Worm (Caenorhabditis elegans) whole organism, L1 larva: ENCODE data around the gene srh-220.
A peak's percentile ranks its signal among the peaks of the same experiment; 100 is the strongest.

Experiments
- alr-1 ChIP-seq: fragments of 200-800 bp; sonication (Bioruptor generic); optimal IDR thresholded peaks from 2 replicates; lab custom pipeline; 2018; ENCODE audit warnings: borderline replicate concordance, mild to moderate bottlenecking, missing genetic modification characterization, missing compliant biosample characterization
- ama-1 ChIP-seq: fragments of 150-350 bp; optimal IDR thresholded peaks from 2 replicates; lab custom pipeline; 2014
- ceh-63 ChIP-seq: fragments of 200-800 bp; sonication (Bioruptor generic); optimal IDR thresholded peaks from 2 replicates; lab custom pipeline; 2018; ENCODE audit warnings: mild to moderate bottlenecking, missing genetic modification characterization, missing compliant biosample characterization
- ceh-8 ChIP-seq: fragments of 200-800 bp; sonication (Bioruptor generic); optimal IDR thresholded peaks from 2 replicates; lab custom pipeline; 2018; ENCODE audit warnings: mild to moderate bottlenecking, missing genetic modification characterization, moderate library complexity, missing compliant biosample characterization
- ceh-88 ChIP-seq: fragments of 200-800 bp; sonication (Bioruptor generic); IDR thresholded peaks from 2 replicates; pipeline ENCODE4 v1.3.6; 2022; ENCODE audit warnings: missing genetic modification characterization, missing compliant biosample characterization
- ces-1 ChIP-seq: fragments of 150-350 bp; optimal IDR thresholded peaks from 2 replicates; lab custom pipeline; 2014; ENCODE audit warnings: missing biosample characterization, missing genetic modification reagents, missing genetic modification characterization
- efl-1 ChIP-seq, 4 experiments: fragments of 150-350 bp; optimal IDR thresholded peaks in 3 of 4; peaks in 1 of 4; 1 replicate in 1 of 4; 2 replicates in 3 of 4; lab custom pipeline; 2014; ENCODE audit warnings: missing biosample characterization in 2 of 4, missing genetic modification characterization in 2 of 4, missing genetic modification reagents in 2 of 4
- efl-3 ChIP-seq: fragments of 200-800 bp; sonication (Bioruptor generic); optimal IDR thresholded peaks from 2 replicates; lab custom pipeline; 2018; ENCODE audit warnings: mild to moderate bottlenecking, missing genetic modification characterization, missing compliant biosample characterization
- egl-13 ChIP-seq: sonication (generic microtip); optimal IDR thresholded peaks from 2 replicates; lab custom pipeline; 2016; ENCODE audit warnings: missing genotype, missing genetic modification reagents, missing genetic modification characterization, missing compliant biosample characterization
- elt-2 ChIP-seq: sonication (generic microtip); optimal IDR thresholded peaks from 2 replicates; lab custom pipeline; 2016; ENCODE audit warnings: missing genetic modification characterization, mild to moderate bottlenecking, inconsistent platforms, missing compliant biosample characterization, missing genetic modification reagents
- elt-3 ChIP-seq, 6 experiments: fragments of 150-350 bp in 1 of 6; sonication (generic microtip); optimal IDR thresholded peaks; 2 replicates each; lab custom pipeline; 2017 to 2018; ENCODE audit warnings: missing biosample characterization in 6 of 6, missing genetic modification characterization in 6 of 6, inconsistent platforms in 1 of 6
- ets-5 ChIP-seq: fragments of 200-800 bp; sonication (Bioruptor generic); IDR thresholded peaks from 2 replicates; pipeline ENCODE4 v1.3.6; 2022; ENCODE audit warnings: missing genetic modification characterization, missing compliant biosample characterization
- fkh-10 ChIP-seq: sonication (generic microtip); optimal IDR thresholded peaks from 2 replicates; lab custom pipeline; 2017; ENCODE audit warnings: missing biosample characterization, missing genetic modification reagents, missing genetic modification characterization
- fkh-8 ChIP-seq: sonication (generic microtip); optimal IDR thresholded peaks from 2 replicates; lab custom pipeline; 2016; ENCODE audit warnings: mild to moderate bottlenecking, missing genetic modification characterization, missing compliant biosample characterization
- grh-1 ChIP-seq: fragments of 200-800 bp; sonication (Bioruptor generic); IDR thresholded peaks from 2 replicates; pipeline ENCODE4 v1.3.6; 2022; ENCODE audit warnings: missing genetic modification reagents, missing genetic modification characterization, missing compliant biosample characterization
- hlh-4 ChIP-seq: sonication (generic microtip); optimal IDR thresholded peaks from 2 replicates; lab custom pipeline; 2016; ENCODE audit warnings: mild to moderate bottlenecking, missing genetic modification characterization, missing compliant biosample characterization
- hpl-2 ChIP-seq: fragments of 150-350 bp; optimal IDR thresholded peaks from 2 replicates; lab custom pipeline; 2014; ENCODE audit warnings: missing biosample characterization, missing genetic modification reagents, missing genetic modification characterization
- irx-1 ChIP-seq: sonication (generic microtip); optimal IDR thresholded peaks from 2 replicates; lab custom pipeline; 2016; ENCODE audit warnings: missing genetic modification characterization, missing compliant biosample characterization
- jun-1 ChIP-seq: fragments of 150-350 bp; optimal IDR thresholded peaks from 2 replicates; lab custom pipeline; 2014; ENCODE audit warnings: missing biosample characterization, missing genetic modification reagents, missing genetic modification characterization
- lin-14 ChIP-seq: fragments of 200-800 bp; sonication (Bioruptor generic); optimal IDR thresholded peaks from 2 replicates; lab custom pipeline; 2018; ENCODE audit warnings: mild to moderate bottlenecking, missing genetic modification characterization, moderate library complexity, missing compliant biosample characterization
- lin-15B ChIP-seq: fragments of 150-350 bp; sonication (generic microtip); optimal IDR thresholded peaks from 3 replicates; lab custom pipeline; 2014; ENCODE audit warnings: missing biosample characterization, missing genetic modification characterization
- lin-39 ChIP-seq: fragments of 150-350 bp; optimal IDR thresholded peaks from 2 replicates; lab custom pipeline; 2014; ENCODE audit warnings: missing biosample characterization, missing genetic modification reagents, missing genetic modification characterization
- lir-3 ChIP-seq: sonication (generic microtip); optimal IDR thresholded peaks from 2 replicates; lab custom pipeline; 2016; ENCODE audit warnings: mild to moderate bottlenecking, missing genetic modification characterization, moderate library complexity, missing compliant biosample characterization; ENCODE audit not compliant: poor library complexity
- lsy-2 ChIP-seq, 2 experiments: fragments of 150-350 bp; optimal IDR thresholded peaks; 2 replicates each; lab custom pipeline; 2014; ENCODE audit warnings: missing biosample characterization in 2 of 2, missing genetic modification characterization in 2 of 2
- mef-2 ChIP-seq: fragments of 150-350 bp; optimal IDR thresholded peaks from 2 replicates; lab custom pipeline; 2014; ENCODE audit warnings: missing biosample characterization, missing genetic modification characterization
- mep-1 ChIP-seq: fragments of 150-350 bp; optimal IDR thresholded peaks from 2 replicates; lab custom pipeline; 2014; ENCODE audit warnings: missing biosample characterization, missing genetic modification characterization
- nhr-11 ChIP-seq: fragments of 150-350 bp; optimal IDR thresholded peaks from 2 replicates; lab custom pipeline; 2014; ENCODE audit warnings: missing biosample characterization, missing genetic modification characterization
- nhr-12 ChIP-seq: sonication (generic microtip); optimal IDR thresholded peaks from 2 replicates; lab custom pipeline; 2017; ENCODE audit warnings: missing biosample characterization, missing genetic modification characterization
- nhr-19 ChIP-seq: fragments of 200-800 bp; sonication (Bioruptor generic); conservative IDR thresholded peaks from 2 replicates; pipeline ENCODE4 v1.3.6; 2022; ENCODE audit warnings: missing genetic modification characterization, missing compliant biosample characterization
- nhr-237 ChIP-seq: fragments of 150-350 bp; optimal IDR thresholded peaks from 2 replicates; lab custom pipeline; 2014; ENCODE audit warnings: missing biosample characterization, missing genetic modification characterization
- nhr-77 ChIP-seq: fragments of 150-350 bp; optimal IDR thresholded peaks from 2 replicates; lab custom pipeline; 2014; ENCODE audit warnings: missing biosample characterization, missing genetic modification characterization
- nhr-84 ChIP-seq: sonication (generic microtip); optimal IDR thresholded peaks from 2 replicates; lab custom pipeline; 2017; ENCODE audit warnings: missing biosample characterization, missing genetic modification characterization
- pag-3 ChIP-seq: sonication (generic microtip); optimal IDR thresholded peaks from 2 replicates; lab custom pipeline; 2017; ENCODE audit warnings: missing genetic modification characterization, mild to moderate bottlenecking, missing compliant biosample characterization, antibody characterized with exemption, borderline replicate concordance; ENCODE audit not compliant: insufficient read depth
- pax-3 ChIP-seq: fragments of 200-800 bp; sonication (Bioruptor generic); optimal IDR thresholded peaks from 2 replicates; lab custom pipeline; 2018; ENCODE audit warnings: mild to moderate bottlenecking, missing genetic modification characterization, moderate library complexity, missing compliant biosample characterization
- pqm-1 ChIP-seq: sonication (generic microtip); optimal IDR thresholded peaks from 3 replicates; lab custom pipeline; 2017; ENCODE audit warnings: missing biosample characterization, missing genetic modification characterization
- rnt-1 ChIP-seq: sonication (generic microtip); optimal IDR thresholded peaks from 2 replicates; lab custom pipeline; 2016; ENCODE audit warnings: mild to moderate bottlenecking, missing genetic modification characterization, moderate library complexity, missing compliant biosample characterization
- skn-1 ChIP-seq: fragments of 150-350 bp; optimal IDR thresholded peaks from 2 replicates; lab custom pipeline; 2014; ENCODE audit warnings: missing biosample characterization, missing genetic modification characterization
- snu-23 ChIP-seq: sonication (generic microtip); optimal IDR thresholded peaks from 2 replicates; lab custom pipeline; 2016; ENCODE audit warnings: missing genetic modification characterization, missing compliant biosample characterization
- sptf-1 ChIP-seq: fragments of 150-350 bp; optimal IDR thresholded peaks from 2 replicates; lab custom pipeline; 2014; ENCODE audit warnings: missing biosample characterization, missing genetic modification characterization
- swsn-7 ChIP-seq: sonication (generic microtip); optimal IDR thresholded peaks from 2 replicates; lab custom pipeline; 2016; ENCODE audit warnings: missing genetic modification characterization, missing compliant biosample characterization
- tbx-2 ChIP-seq: sonication (generic microtip); optimal IDR thresholded peaks from 2 replicates; lab custom pipeline; 2016; ENCODE audit warnings: missing genetic modification characterization, missing compliant biosample characterization
- tlp-1 ChIP-seq: fragments of 150-350 bp; optimal IDR thresholded peaks from 2 replicates; lab custom pipeline; 2014; ENCODE audit warnings: missing biosample characterization, missing genetic modification characterization
- unc-62 ChIP-seq: fragments of 150-350 bp; optimal IDR thresholded peaks from 2 replicates; lab custom pipeline; 2014; ENCODE audit warnings: missing biosample characterization, missing genetic modification reagents, missing genetic modification characterization
- unc-86 ChIP-seq: sonication (generic microtip); optimal IDR thresholded peaks from 2 replicates; lab custom pipeline; 2016; ENCODE audit warnings: missing genetic modification characterization, missing compliant biosample characterization
- unc-98 ChIP-seq: fragments of 200-800 bp; sonication (Bioruptor generic); IDR thresholded peaks from 2 replicates; pipeline ENCODE4 v1.3.6; 2022; ENCODE audit warnings: missing genetic modification characterization, missing compliant biosample characterization
- vab-15 ChIP-seq: sonication (generic microtip); optimal IDR thresholded peaks from 2 replicates; lab custom pipeline; 2017; ENCODE audit warnings: missing genotype, mild to moderate bottlenecking, missing genetic modification characterization, missing compliant biosample characterization

Gene srh-220

ce11 chrIV:4024159-4025004 is 46.6 kb upstream of the srh-220 start (continued):
- TF ChIP-seq swsn-7 (tag; lab: Kevin White, UChicago), result peak; percentile 67
- no peak for TF ChIP-seq nhr-84 (tag; lab: Kevin White, UChicago)
- peak; percentile 65 for TF ChIP-seq snu-23
- peak; percentile 67 for TF ChIP-seq elt-2 (tag; lab: Kevin White, UChicago)
- TF ChIP-seq egl-13, result peak; percentile 44
- peak; percentile 73 for TF ChIP-seq jun-1 (tag; lab: Kevin White, UChicago)
- TF ChIP-seq vab-15 (tag; lab: Kevin White, UChicago), result no peak
- peak; percentile 79 for TF ChIP-seq nhr-77
- no peak for TF ChIP-seq nhr-11
- TF ChIP-seq grh-1 (GFP tag; lab: Robert Waterston, UW), result peak; percentile 50
- peak; percentile 65 for TF ChIP-seq pax-3 (tag; lab: Kevin White, UChicago)
- TF ChIP-seq tlp-1 (tag; lab: Kevin White, UChicago), result no peak
- TF ChIP-seq hlh-4 (tag; lab: Kevin White, UChicago), result no peak
- TF ChIP-seq fkh-10 (GFP tag; lab: Kevin White, UChicago), result peak; percentile 22
- no peak for TF ChIP-seq ama-1 (lab: Kevin White, UChicago)
- peak; percentile 29 for TF ChIP-seq lin-39 (tag; lab: Kevin White, UChicago)
- TF ChIP-seq lsy-2 (tag; optimal IDR thresholded peaks at IDR 0.05; lab: Kevin White, UChicago), result peak; percentile 50 to 81
- TF ChIP-seq pag-3 (tag; lab: Kevin White, UChicago), result peak; percentile 53
- peak; percentile 0 for TF ChIP-seq unc-86 (tag; lab: Kevin White, UChicago)
- TF ChIP-seq ceh-63 (GFP tag; lab: Kevin White, UChicago), result no peak
- TF ChIP-seq pqm-1 (tag; lab: Kevin White, UChicago), result no peak
- TF ChIP-seq lin-15B (tag; lab: Kevin White, UChicago), result no peak
- peak; percentile 83 for TF ChIP-seq skn-1 (tag; lab: Kevin White, UChicago)
- TF ChIP-seq lin-14, result peak; percentile 93
- no peak for TF ChIP-seq ceh-8
- no peak for TF ChIP-seq ceh-88
- peak; percentile 31 for TF ChIP-seq irx-1
- TF ChIP-seq efl-3 (GFP tag; lab: Kevin White, UChicago), result no peak
- peak; percentile 50 to 68 (median 55) for TF ChIP-seq elt-3 (tag; optimal IDR thresholded peaks at IDR 0.05; lab: Kevin White, UChicago)
- no peak for TF ChIP-seq alr-1 (tag; lab: Kevin White, UChicago)
- TF ChIP-seq unc-62, result no peak
- TF ChIP-seq nhr-12 (tag; lab: Kevin White, UChicago), result no peak
- TF ChIP-seq efl-1 (optimal IDR thresholded peaks at IDR 0.05; lab: Kevin White, UChicago), result peak; percentile 67 to 72
- TF ChIP-seq efl-1 (GFP tag; optimal IDR thresholded peaks at IDR 0.05 in 1 of 2; lab: Kevin White, UChicago), result peak; percentile 31 to 94
- peak; percentile 82 for TF ChIP-seq tbx-2 (tag; lab: Kevin White, UChicago)
- peak; percentile 58 for TF ChIP-seq mef-2 (tag; lab: Kevin White, UChicago)
- no peak for TF ChIP-seq hpl-2 (GFP tag; lab: Kevin White, UChicago)
- peak; percentile 76 for TF ChIP-seq nhr-19 (GFP tag; lab: Robert Waterston, UW)
- no peak for TF ChIP-seq unc-98 (GFP tag; lab: Robert Waterston, UW)
- TF ChIP-seq ces-1 (GFP tag; lab: Kevin White, UChicago), result no peak
- TF ChIP-seq ets-5, result no peak
- TF ChIP-seq mep-1 (tag; lab: Kevin White, UChicago), result peak; percentile 50
- TF ChIP-seq lir-3, result peak; percentile 30
- TF ChIP-seq fkh-8 (tag; lab: Kevin White, UChicago), result peak; percentile 91
- TF ChIP-seq sptf-1 (tag; lab: Kevin White, UChicago), result no peak
- TF ChIP-seq rnt-1, result peak; percentile 88
- TF ChIP-seq nhr-237 (tag; lab: Kevin White, UChicago), result no peak
- TF ChIP-seq, all 84 proteins: peak for 45
